In the genomic region with DNA sequence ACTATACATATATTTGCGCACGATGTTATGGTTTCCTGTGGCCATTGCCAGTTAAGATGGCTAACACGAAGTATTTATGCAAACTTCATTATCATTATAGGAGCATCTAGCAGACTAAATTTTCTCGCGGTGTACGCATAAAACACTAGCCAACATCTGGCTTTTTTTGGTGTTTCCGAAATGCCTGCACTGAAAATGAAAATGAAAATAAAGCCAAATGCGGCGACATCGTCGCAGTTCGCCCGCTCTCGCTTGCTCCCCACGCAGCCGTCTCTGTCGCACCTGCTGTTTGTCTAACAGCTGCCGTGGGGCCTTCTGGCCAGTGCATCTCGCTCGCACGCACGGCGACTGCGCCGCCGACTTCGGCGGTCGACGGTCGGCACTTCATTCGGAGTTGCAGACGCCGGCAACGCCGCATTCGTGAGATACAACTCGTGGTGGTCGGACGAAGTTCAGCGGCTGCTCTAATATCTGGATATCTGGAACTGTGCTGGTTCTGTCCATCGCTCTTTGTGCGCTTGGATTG, we compare ENCODE assay signal across 3 fruit fly cellular contexts.
TF ChIP-seq lines count a peak whose summit lies in the region.

A gene (plus strand): TSS at position 411 of the 526 bp plus-strand sequence.

TF ChIP-seq in whole organism, embryonic, 481 proteins besides CTCF, POLR2A, EP300 and RAD21 (continued from another document and continues in another):
- TF ChIP-seq CG12299 (tag; optimal IDR thresholded peaks at IDR 0.05; lab: Kevin White, UChicago), result no peak
- TF ChIP-seq Xbp1 (GFP tag; optimal IDR thresholded peaks at IDR 0.05; lab: Kevin White, UChicago), result peak; percentile 64
- no peak for TF ChIP-seq emc (GFP tag; optimal IDR thresholded peaks at IDR 0.05; lab: Kevin White, UChicago)
- no peak for TF ChIP-seq rib (GFP tag; IDR thresholded peaks at IDR 0.05; lab: Robert Waterston, UW)
- no peak for TF ChIP-seq CG7786 (GFP tag; optimal IDR thresholded peaks at IDR 0.05; lab: Kevin White, UChicago)
- peak; percentile 39 for TF ChIP-seq Antp (GFP tag; optimal IDR thresholded peaks at IDR 0.05; lab: Kevin White, UChicago)
- TF ChIP-seq CG2120 (GFP tag; optimal IDR thresholded peaks at IDR 0.05; lab: Kevin White, UChicago), result peak; percentile 17
- no peak for TF ChIP-seq E2f1 (GFP tag; IDR thresholded peaks at IDR 0.05; lab: Robert Waterston, UW)
- TF ChIP-seq CG4617 (GFP tag; optimal IDR thresholded peaks at IDR 0.05; lab: Kevin White, UChicago; ENCODE audit: borderline replicate concordance), result no peak
- peak; percentile 13 for TF ChIP-seq CG16863 (GFP tag; optimal IDR thresholded peaks at IDR 0.05; lab: Kevin White, UChicago)
- no peak for TF ChIP-seq NFAT (GFP tag; IDR thresholded peaks at IDR 0.05; lab: Robert Waterston, UW)
- TF ChIP-seq danr (GFP tag; IDR thresholded peaks at IDR 0.05; lab: Robert Waterston, UW), result no peak
- no peak for TF ChIP-seq Poxn (GFP tag; IDR thresholded peaks at IDR 0.05; lab: Robert Waterston, UW)
- peak; percentile 19 for TF ChIP-seq CG9817 (tag; optimal IDR thresholded peaks at IDR 0.05; lab: Kevin White, UChicago)
- TF ChIP-seq BtbVII (GFP tag; optimal IDR thresholded peaks at IDR 0.05; lab: Kevin White, UChicago), result no peak
- TF ChIP-seq CG10209 (GFP tag; optimal IDR thresholded peaks at IDR 0.05; lab: Kevin White, UChicago), result no peak
- no peak for TF ChIP-seq BEAF-32 (GFP tag; optimal IDR thresholded peaks at IDR 0.05; lab: Kevin White, UChicago)
- TF ChIP-seq Dad (GFP tag; optimal IDR thresholded peaks at IDR 0.05; lab: Kevin White, UChicago), result no peak
- TF ChIP-seq CG11696 (GFP tag; IDR thresholded peaks at IDR 0.05; lab: Robert Waterston, UW), result no peak
- TF ChIP-seq CG17612 (GFP tag; IDR thresholded peaks at IDR 0.05; lab: Robert Waterston, UW), result no peak
- TF ChIP-seq ssp (GFP tag; IDR thresholded peaks at IDR 0.05; lab: Robert Waterston, UW), result peak; percentile 54
- TF ChIP-seq CG7372 (GFP tag; IDR thresholded peaks at IDR 0.05; lab: Robert Waterston, UW), result no peak
- peak; percentile 52 for TF ChIP-seq bbx (GFP tag; IDR thresholded peaks at IDR 0.05; lab: Robert Waterston, UW; ENCODE audit: partially characterized antibody)
- no peak for TF ChIP-seq CG18764 (GFP tag; optimal IDR thresholded peaks at IDR 0.05; lab: Kevin White, UChicago)
- TF ChIP-seq CG1603 (tag; optimal IDR thresholded peaks at IDR 0.05; lab: Kevin White, UChicago), result peak; percentile 54
- TF ChIP-seq bcd (GFP tag; optimal IDR thresholded peaks at IDR 0.05; lab: Kevin White, UChicago), result no peak
- no peak for TF ChIP-seq CG10565 (GFP tag; optimal IDR thresholded peaks at IDR 0.05; lab: Kevin White, UChicago)
- TF ChIP-seq CG4820 (GFP tag; optimal IDR thresholded peaks at IDR 0.05; lab: Kevin White, UChicago), result no peak
- no peak for TF ChIP-seq gcm2 (GFP tag; optimal IDR thresholded peaks at IDR 0.05; lab: Kevin White, UChicago)
- no peak for TF ChIP-seq CG11085 (GFP tag; IDR thresholded peaks at IDR 0.05; lab: Robert Waterston, UW)
- no peak for TF ChIP-seq Camta (GFP tag; optimal IDR thresholded peaks at IDR 0.05; lab: Kevin White, UChicago)
- no peak for TF ChIP-seq CG13123 (GFP tag; optimal IDR thresholded peaks at IDR 0.05; lab: Kevin White, UChicago)
- TF ChIP-seq oc (tag; optimal IDR thresholded peaks at IDR 0.05; lab: Kevin White, UChicago), result no peak
- TF ChIP-seq fd102C (GFP tag; optimal IDR thresholded peaks at IDR 0.05; lab: Kevin White, UChicago), result no peak
- peak; percentile 46 for TF ChIP-seq CG9727 (GFP tag; optimal IDR thresholded peaks at IDR 0.05; lab: Kevin White, UChicago)
- TF ChIP-seq ham (GFP tag; IDR thresholded peaks at IDR 0.05; lab: Robert Waterston, UW), result no peak
- peak; percentile 33 for TF ChIP-seq CG15601 (tag; optimal IDR thresholded peaks at IDR 0.05; lab: Kevin White, UChicago)
- no peak for TF ChIP-seq kay (GFP tag; optimal IDR thresholded peaks at IDR 0.05; lab: Kevin White, UChicago)
- no peak for TF ChIP-seq Ada2b (GFP tag; IDR thresholded peaks at IDR 0.05; lab: Robert Waterston, UW)
- no peak for TF ChIP-seq Dbx (GFP tag; IDR thresholded peaks at IDR 0.05; lab: Robert Waterston, UW)
- TF ChIP-seq CG11398 (GFP tag; optimal IDR thresholded peaks at IDR 0.05; lab: Kevin White, UChicago), result no peak
- TF ChIP-seq CG3847 (GFP tag; IDR thresholded peaks at IDR 0.05; lab: Robert Waterston, UW), result 0 out of 2 replicates have a peak, but pooled peaks have one; percentile 13
- no peak for TF ChIP-seq CG16815 (GFP tag; optimal IDR thresholded peaks at IDR 0.05; lab: Kevin White, UChicago)

TF ChIP-seq in whole organism, prepupa, 60 proteins besides CTCF, POLR2A, EP300 and RAD21 (continued from another document):
- TF ChIP-seq CG8632 (GFP tag; optimal IDR thresholded peaks at IDR 0.05; lab: Kevin White, UChicago), result peak; percentile 13
- peak; percentile 50 for TF ChIP-seq Sox14 (GFP tag; optimal IDR thresholded peaks at IDR 0.05; lab: Kevin White, UChicago)
- peak; percentile 84 for TF ChIP-seq CG6854 (GFP tag; optimal IDR thresholded peaks at IDR 0.05; lab: Kevin White, UChicago)
- TF ChIP-seq CG10669 (GFP tag; optimal IDR thresholded peaks at IDR 0.05; lab: Kevin White, UChicago), result peak; percentile 22
- TF ChIP-seq Sox102F (GFP tag; optimal IDR thresholded peaks at IDR 0.05; lab: Kevin White, UChicago), result peak; percentile 55
- TF ChIP-seq Ets21C (GFP tag; optimal IDR thresholded peaks at IDR 0.05; lab: Kevin White, UChicago), result peak; percentile 17
- TF ChIP-seq lz (GFP tag; optimal IDR thresholded peaks at IDR 0.05; lab: Kevin White, UChicago), result peak; percentile 64
- TF ChIP-seq vri (GFP tag; optimal IDR thresholded peaks at IDR 0.05; lab: Kevin White, UChicago), result peak; percentile 27
- TF ChIP-seq CG31627 (GFP tag; optimal IDR thresholded peaks at IDR 0.05; lab: Kevin White, UChicago), result peak; percentile 58
- peak; percentile 43 for TF ChIP-seq dsx (GFP tag; optimal IDR thresholded peaks at IDR 0.05; lab: Kevin White, UChicago; ENCODE audit: poor library complexity, severe bottlenecking)
- peak; percentile 62 for TF ChIP-seq topi (GFP tag; optimal IDR thresholded peaks at IDR 0.05; lab: Kevin White, UChicago)
- TF ChIP-seq CG16779 (tag; optimal IDR thresholded peaks at IDR 0.05; lab: Kevin White, UChicago), result peak; percentile 36
- peak; percentile 47 for TF ChIP-seq Hr4 (GFP tag; optimal IDR thresholded peaks at IDR 0.05; lab: Kevin White, UChicago)
- peak; percentile 58 for TF ChIP-seq pdm3 (GFP tag; optimal IDR thresholded peaks at IDR 0.05; lab: Kevin White, UChicago)
- TF ChIP-seq Sox15 (GFP tag; optimal IDR thresholded peaks at IDR 0.05; lab: Kevin White, UChicago), result peak; percentile 18
- peak; percentile 28 for TF ChIP-seq achi (GFP tag; optimal IDR thresholded peaks at IDR 0.05; lab: Kevin White, UChicago)
- no peak for TF ChIP-seq Eip93F (GFP tag; optimal IDR thresholded peaks at IDR 0.05; lab: Kevin White, UChicago)
- peak; percentile 13 for TF ChIP-seq Lpt (GFP tag; optimal IDR thresholded peaks at IDR 0.05; lab: Kevin White, UChicago)
- peak; percentile 46 for TF ChIP-seq Eip78C (GFP tag; lab: Kevin White, UChicago)
- TF ChIP-seq CG10631 (GFP tag; optimal IDR thresholded peaks at IDR 0.05; lab: Kevin White, UChicago), result no peak
- TF ChIP-seq CG32006 (GFP tag; optimal IDR thresholded peaks at IDR 0.05; lab: Kevin White, UChicago), result peak; percentile 63
- TF ChIP-seq fd85E (GFP tag; optimal IDR thresholded peaks at IDR 0.05; lab: Kevin White, UChicago), result no peak
- TF ChIP-seq net (GFP tag; optimal IDR thresholded peaks at IDR 0.05; lab: Kevin White, UChicago), result peak; percentile 26
- peak; percentile 40 for TF ChIP-seq OdsH (GFP tag; optimal IDR thresholded peaks at IDR 0.05; lab: Kevin White, UChicago)
- no peak for TF ChIP-seq Hr38 (GFP tag; optimal IDR thresholded peaks at IDR 0.05; lab: Kevin White, UChicago)
- peak; percentile 57; the same call in 2 of the 3 replicates for TF ChIP-seq eg (GFP tag; IDR thresholded peaks at IDR 0.05; lab: Robert Waterston, UW)
- TF ChIP-seq CG11762 (GFP tag; optimal IDR thresholded peaks at IDR 0.05; lab: Kevin White, UChicago; ENCODE audit: insufficient read depth), result no peak
- TF ChIP-seq fd59A (GFP tag; optimal IDR thresholded peaks at IDR 0.05; lab: Kevin White, UChicago), result peak; percentile 43
- peak; percentile 47 for TF ChIP-seq acj6 (GFP tag; optimal IDR thresholded peaks at IDR 0.05; lab: Kevin White, UChicago)
- TF ChIP-seq spab (GFP tag; optimal IDR thresholded peaks at IDR 0.05; lab: Kevin White, UChicago), result peak; percentile 6
- TF ChIP-seq Eip75B (GFP tag; optimal IDR thresholded peaks at IDR 0.05; lab: Kevin White, UChicago), result peak; percentile 42
- peak; percentile 20 for TF ChIP-seq CG34406 (GFP tag; optimal IDR thresholded peaks at IDR 0.05; lab: Kevin White, UChicago)
- peak; percentile 74 for TF ChIP-seq fkh (GFP tag; optimal IDR thresholded peaks at IDR 0.05; lab: Kevin White, UChicago)
- TF ChIP-seq CG3919 (GFP tag; optimal IDR thresholded peaks at IDR 0.05; lab: Kevin White, UChicago), result peak; percentile 38
- no peak for TF ChIP-seq Gug (GFP tag; IDR thresholded peaks at IDR 0.05; lab: Robert Waterston, UW)
- TF ChIP-seq dac (GFP tag; optimal IDR thresholded peaks at IDR 0.05; lab: Kevin White, UChicago), result no peak
- TF ChIP-seq CG6276 (GFP tag; optimal IDR thresholded peaks at IDR 0.05; lab: Kevin White, UChicago), result peak; percentile 32
- TF ChIP-seq CG15336 (GFP tag; IDR thresholded peaks at IDR 0.05; lab: Robert Waterston, UW), result peak; percentile 45
- TF ChIP-seq CG11294 (GFP tag; IDR thresholded peaks at IDR 0.05; lab: Robert Waterston, UW), result no peak
- TF ChIP-seq Smox (GFP tag; optimal IDR thresholded peaks at IDR 0.05; lab: Kevin White, UChicago), result peak; percentile 57

TF ChIP-seq in whole organism, wandering third instar larva, 38 proteins besides CTCF, POLR2A, EP300 and RAD21 (continued from another document):
- TF ChIP-seq Rel (GFP tag; optimal IDR thresholded peaks at IDR 0.05; lab: Kevin White, UChicago), result no peak
- TF ChIP-seq Rel (tag; optimal IDR thresholded peaks at IDR 0.05; lab: Kevin White, UChicago), result peak; percentile 33
- TF ChIP-seq lola (GFP tag; optimal IDR thresholded peaks at IDR 0.05; lab: Kevin White, UChicago), result no peak
- no peak for TF ChIP-seq OdsH (GFP tag; optimal IDR thresholded peaks at IDR 0.05; lab: Kevin White, UChicago)
- peak; percentile 82 for TF ChIP-seq Myc (optimal IDR thresholded peaks at IDR 0.05; lab: Kevin White, UChicago)
- no peak for TF ChIP-seq dl (GFP tag; optimal IDR thresholded peaks at IDR 0.05; lab: Kevin White, UChicago; ENCODE audit: insufficient read depth in 1 of 2, partially characterized antibody in 2 of 2)
- peak; percentile 21 for TF ChIP-seq CG9705 (GFP tag; optimal IDR thresholded peaks at IDR 0.05; lab: Kevin White, UChicago)
- TF ChIP-seq Jra (GFP tag; optimal IDR thresholded peaks at IDR 0.05; lab: Kevin White, UChicago), result no peak
- TF ChIP-seq Vsx2 (GFP tag; optimal IDR thresholded peaks at IDR 0.05; lab: Kevin White, UChicago; ENCODE audit: partially characterized antibody), result no peak
- no peak for TF ChIP-seq Abd-B (GFP tag; optimal IDR thresholded peaks at IDR 0.05; lab: Kevin White, UChicago)
- TF ChIP-seq brk (GFP tag; optimal IDR thresholded peaks at IDR 0.05; lab: Kevin White, UChicago), result no peak
